Fruit fly (Drosophila melanogaster) whole organism, adult: ENCODE data around the gene Regnase-1.
A peak's percentile ranks its signal among the peaks of the same experiment; 100 is the strongest.

Source experiments
- CG11617 ChIP-seq: fragments of 200-800 bp; sonication (Bioruptor generic); optimal IDR thresholded peaks from 2 replicates; lab custom pipeline; 2017; ENCODE audit warnings: mild to moderate bottlenecking, missing biosample characterization, missing genetic modification reagents, missing genetic modification characterization
- CG12768 ChIP-seq: fragments of 200-800 bp; sonication (Bioruptor generic); optimal IDR thresholded peaks from 2 replicates; lab custom pipeline; 2017; ENCODE audit warnings: missing biosample characterization, missing genetic modification characterization, mild to moderate bottlenecking, moderate library complexity, missing genetic modification reagents
- CG14711 ChIP-seq: fragments of 200-800 bp; sonication (Bioruptor generic); optimal IDR thresholded peaks from 2 replicates; lab custom pipeline; 2018; ENCODE audit warnings: missing biosample characterization, mild to moderate bottlenecking, missing genetic modification characterization, moderate library complexity
- CG1620 ChIP-seq: fragments of 200-800 bp; sonication (Bioruptor generic); optimal IDR thresholded peaks from 2 replicates; lab custom pipeline; 2016; ENCODE audit warnings: missing biosample characterization, missing genetic modification characterization
- CG33017 ChIP-seq: fragments of 200-800 bp; sonication (Bioruptor generic); optimal IDR thresholded peaks from 2 replicates; lab custom pipeline; 2018; ENCODE audit warnings: missing biosample characterization, mild to moderate bottlenecking, missing genetic modification characterization, moderate library complexity
- CG5204 ChIP-seq: fragments of 200-800 bp; sonication (Bioruptor generic); optimal IDR thresholded peaks from 2 replicates; lab custom pipeline; 2016; ENCODE audit warnings: missing biosample characterization, missing genetic modification characterization
- CG7045 ChIP-seq: fragments of 200-800 bp; sonication (Bioruptor generic); optimal IDR thresholded peaks from 2 replicates; lab custom pipeline; 2017; ENCODE audit warnings: missing biosample characterization, mild to moderate bottlenecking, missing genetic modification characterization
- CG7101 ChIP-seq: fragments of 200-800 bp; sonication (Bioruptor generic); optimal IDR thresholded peaks from 2 replicates; lab custom pipeline; 2018; ENCODE audit warnings: missing biosample characterization, mild to moderate bottlenecking, missing genetic modification characterization, moderate library complexity
- Clk ChIP-seq: fragments of 200-800 bp; sonication (Bioruptor generic); optimal IDR thresholded peaks from 2 replicates; lab custom pipeline; 2017; ENCODE audit warnings: missing biosample characterization, missing genetic modification characterization
- Crg-1 ChIP-seq: fragments of 200-800 bp; sonication (Bioruptor generic); optimal IDR thresholded peaks from 2 replicates; lab custom pipeline; 2016; ENCODE audit warnings: missing biosample characterization, missing genetic modification characterization
- Hr96 ChIP-seq: fragments of 200-800 bp; sonication (Bioruptor generic); optimal IDR thresholded peaks from 2 replicates; lab custom pipeline; 2016; ENCODE audit warnings: missing biosample characterization, missing genetic modification characterization
- Mnt ChIP-seq: fragments of 200-800 bp; sonication (Bioruptor generic); optimal IDR thresholded peaks from 2 replicates; lab custom pipeline; 2016; ENCODE audit warnings: missing biosample characterization, mild to moderate bottlenecking, missing genetic modification characterization
- bab1 ChIP-seq: fragments of 200-800 bp; sonication (Bioruptor generic); optimal IDR thresholded peaks from 3 replicates; lab custom pipeline; 2019; ENCODE audit warnings: missing biosample characterization, mild to moderate bottlenecking, missing genetic modification characterization, moderate library complexity
- cic ChIP-seq: fragments of 200-800 bp; sonication (Bioruptor generic); optimal IDR thresholded peaks from 2 replicates; lab custom pipeline; 2017; ENCODE audit warnings: missing biosample characterization, mild to moderate bottlenecking, missing genetic modification characterization, moderate library complexity
- cnc ChIP-seq, 2 experiments: fragments of >200 bp; optimal IDR thresholded peaks; 2 replicates each; lab custom pipeline; 2017
- kay ChIP-seq: fragments of 200-800 bp; sonication (Bioruptor generic); peaks from one replicate; lab custom pipeline; 2016; ENCODE audit warnings: missing biosample characterization, missing genetic modification characterization, borderline replicate concordance
- ovo ChIP-seq: fragments of 200-800 bp; sonication (Bioruptor generic); optimal IDR thresholded peaks from 2 replicates; lab custom pipeline; 2016; ENCODE audit warnings: missing biosample characterization, missing genetic modification characterization
- pad ChIP-seq: fragments of 200-800 bp; sonication (Bioruptor generic); optimal IDR thresholded peaks from 3 replicates; lab custom pipeline; 2017; ENCODE audit warnings: missing biosample characterization, missing genetic modification characterization, mild to moderate bottlenecking, moderate library complexity, missing genetic modification reagents
- tj ChIP-seq: fragments of 200-800 bp; sonication (Bioruptor generic); optimal IDR thresholded peaks from 3 replicates; lab custom pipeline; 2017; ENCODE audit warnings: missing biosample characterization, mild to moderate bottlenecking, missing genetic modification characterization, moderate library complexity
- toe ChIP-seq: fragments of 200-800 bp; sonication (Bioruptor generic); optimal IDR thresholded peaks from 2 replicates; lab custom pipeline; 2016; ENCODE audit warnings: missing biosample characterization, missing genetic modification characterization

Gene Regnase-1

dm6 chr3R:20055809-20056208 is 20.0 kb upstream of the Regnase-1 start, which contains the start of gene CG17193:
Gene CG17193 (minus strand): TSS chr3R:20056097.
- TF ChIP-seq cic (GFP tag; lab: Kevin White, UChicago): peak; percentile 10
- TF ChIP-seq CG14711 (tag; lab: Kevin White, UChicago): no peak
- no peak for TF ChIP-seq Mnt

DNA sequence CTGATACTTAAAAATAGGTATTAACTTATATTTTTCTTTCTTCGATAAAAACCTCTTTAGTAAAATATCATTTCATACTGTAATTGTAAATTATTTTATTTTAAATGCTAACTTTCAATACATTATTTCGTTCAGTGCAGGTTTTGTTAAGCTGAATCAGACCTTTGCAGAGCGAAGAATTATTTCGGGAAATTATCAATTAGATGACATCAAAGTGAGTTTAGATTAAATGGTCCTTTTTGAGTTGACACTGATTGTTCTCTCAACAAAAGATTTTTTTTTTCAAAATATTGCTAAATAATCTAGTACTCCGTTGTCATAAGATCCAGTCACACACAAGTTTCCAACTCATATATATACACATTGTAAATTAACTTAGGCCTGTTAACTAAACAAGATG is 6.6 kb upstream of the Regnase-1 start, which contains the start of the genes CG33934 and Indy-2:
Gene CG33934, plus strand, starts transcription at position 301 of the 400 bp plus-strand sequence.
Gene Indy-2, plus strand, starts transcription at position 301 of the 400 bp plus-strand sequence.
- TF ChIP-seq cnc (optimal IDR thresholded peaks at IDR 0.05; lab: Kevin White, UChicago) (no peak), Mnt (no peak), cic (GFP tag; lab: Kevin White, UChicago) (no peak), CG7045 (GFP tag; lab: Kevin White, UChicago) (no peak), ovo (GFP tag; lab: Kevin White, UChicago) (no peak), CG11617 (no peak), toe (GFP tag; lab: Kevin White, UChicago) (no peak), bab1 (GFP tag; lab: Kevin White, UChicago) (no peak), CG12768 (GFP tag; lab: Kevin White, UChicago) (no peak), Hr96 (GFP tag; lab: Kevin White, UChicago) (no peak), CG5204 (no peak), Crg-1 (GFP tag; lab: Kevin White, UChicago) (no peak), CG7101 (tag; lab: Kevin White, UChicago) (no peak)

dm6 chr3R:20031764-20032079 is 4.1 kb downstream of the Regnase-1 start, which contains the start of gene idc:
Gene idc (plus strand): TSS chr3R:20031823.
- TF ChIP-seq CG11617 (peak; percentile 59), Hr96 (GFP tag; lab: Kevin White, UChicago) (no peak)

dm6 chr3R:20031043-20031763 is 4.7 kb downstream of the Regnase-1 start, which contains the start of gene trem:
Gene trem (minus strand): TSS chr3R:20031309.
- TF ChIP-seq Crg-1 (GFP tag; lab: Kevin White, UChicago): peak; percentile 55
- TF ChIP-seq Clk (GFP tag; lab: Kevin White, UChicago): peak; percentile 67
- TF ChIP-seq CG33017: peak; percentile 54
- peak; percentile 33 for TF ChIP-seq ovo (GFP tag; lab: Kevin White, UChicago)
- peak; percentile 42 for TF ChIP-seq Hr96 (GFP tag; lab: Kevin White, UChicago)
- peak; percentile 77 for TF ChIP-seq CG12768 (GFP tag; lab: Kevin White, UChicago)
- TF ChIP-seq CG5204: peak; percentile 72
- peak; percentile 86 for TF ChIP-seq toe (GFP tag; lab: Kevin White, UChicago)
- no peak for TF ChIP-seq bab1 (GFP tag; lab: Kevin White, UChicago)
- no peak for TF ChIP-seq cnc (optimal IDR thresholded peaks at IDR 0.05; lab: Kevin White, UChicago)
- TF ChIP-seq CG7101 (tag; lab: Kevin White, UChicago): peak; percentile 76
- peak; percentile 1 for TF ChIP-seq cic (GFP tag; lab: Kevin White, UChicago)
- peak; percentile 59 for TF ChIP-seq CG1620 (GFP tag; lab: Kevin White, UChicago)
- peak; percentile 49 for TF ChIP-seq Mnt
- TF ChIP-seq kay (GFP tag; lab: Kevin White, UChicago): no peak
- peak; percentile 54 for TF ChIP-seq tj (GFP tag; lab: Kevin White, UChicago)
- peak; percentile 79 for TF ChIP-seq CG7045 (GFP tag; lab: Kevin White, UChicago)
- peak; percentile 65 for TF ChIP-seq pad (GFP tag; lab: Kevin White, UChicago)
- TF ChIP-seq CG11617: peak; percentile 85
- TF ChIP-seq CG14711 (tag; lab: Kevin White, UChicago): peak; percentile 58

dm6 chr3R:20027841-20028240 is 8.0 kb downstream of the Regnase-1 start, which contains the start of the genes CG4424 and CG4854:
Gene CG4424 (minus strand): TSS chr3R:20028040.
Gene CG4854 (plus strand): TSS chr3R:20028058.
- no peak for TF ChIP-seq CG11617
- TF ChIP-seq CG12768 (GFP tag; lab: Kevin White, UChicago): no peak
- no peak for TF ChIP-seq Clk (GFP tag; lab: Kevin White, UChicago)
- no peak for TF ChIP-seq cnc (optimal IDR thresholded peaks at IDR 0.05; lab: Kevin White, UChicago)
- TF ChIP-seq Mnt: no peak
- TF ChIP-seq CG14711 (tag; lab: Kevin White, UChicago): no peak
- TF ChIP-seq CG7045 (GFP tag; lab: Kevin White, UChicago): no peak

DNA sequence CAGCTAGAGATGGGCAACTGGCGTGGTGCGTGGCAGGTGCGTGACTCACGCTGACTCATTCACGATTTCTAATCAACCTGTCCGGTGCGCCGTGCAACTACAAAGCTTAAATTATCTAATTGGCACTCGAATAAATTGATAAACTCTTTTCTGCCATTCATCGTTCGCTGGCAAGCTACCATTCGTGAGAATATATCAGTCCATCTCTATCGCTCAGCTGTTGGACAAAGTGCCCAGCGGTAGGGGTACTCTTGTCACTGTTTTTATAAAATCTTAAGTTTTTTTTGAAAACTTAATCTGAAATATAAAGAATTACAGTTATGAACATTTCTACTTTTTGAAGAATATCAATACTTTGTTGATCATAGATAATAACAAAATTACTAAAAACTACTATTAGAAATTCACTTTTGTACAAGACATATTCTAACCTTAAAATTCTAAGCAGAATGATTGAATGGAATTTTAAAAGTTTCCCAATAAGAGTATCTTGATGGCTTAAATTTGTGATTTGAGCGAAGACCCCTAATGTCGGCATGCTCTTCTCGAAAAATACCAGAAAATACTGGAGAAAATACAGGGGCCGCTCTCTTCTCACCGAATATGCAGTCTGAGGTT is 14.6 kb downstream of the Regnase-1 start, which contains the start of the genes PIG-L and psidin:
Gene PIG-L, minus strand, starts transcription at position 187 of the 618 bp plus-strand sequence.
Gene psidin, plus strand, starts transcription at position 553 of the 618 bp plus-strand sequence.
- no peak for TF ChIP-seq kay (GFP tag; lab: Kevin White, UChicago)
- peak; percentile 87 for TF ChIP-seq CG1620 (GFP tag; lab: Kevin White, UChicago)
- peak; percentile 92 for TF ChIP-seq CG11617
- peak; percentile 69 for TF ChIP-seq tj (GFP tag; lab: Kevin White, UChicago)
- peak; percentile 62 for TF ChIP-seq ovo (GFP tag; lab: Kevin White, UChicago)
- TF ChIP-seq bab1 (GFP tag; lab: Kevin White, UChicago): peak; percentile 25
- TF ChIP-seq Crg-1 (GFP tag; lab: Kevin White, UChicago): peak; percentile 64
- TF ChIP-seq Hr96 (GFP tag; lab: Kevin White, UChicago): peak; percentile 86
- TF ChIP-seq CG7101 (tag; lab: Kevin White, UChicago): peak; percentile 80
- TF ChIP-seq Clk (GFP tag; lab: Kevin White, UChicago): peak; percentile 10
- peak; percentile 85 for TF ChIP-seq CG7045 (GFP tag; lab: Kevin White, UChicago)
- TF ChIP-seq CG33017: peak; percentile 80
- TF ChIP-seq pad (GFP tag; lab: Kevin White, UChicago): peak; percentile 61
- TF ChIP-seq Mnt: peak; percentile 26
- TF ChIP-seq CG14711 (tag; lab: Kevin White, UChicago): peak; percentile 59
- TF ChIP-seq CG5204: peak; percentile 94
- no peak for TF ChIP-seq cnc (optimal IDR thresholded peaks at IDR 0.05; lab: Kevin White, UChicago)
- peak; percentile 14 for TF ChIP-seq cic (GFP tag; lab: Kevin White, UChicago)
- peak; percentile 84 for TF ChIP-seq toe (GFP tag; lab: Kevin White, UChicago)
- TF ChIP-seq CG12768 (GFP tag; lab: Kevin White, UChicago): peak; percentile 58
